Worm (Caenorhabditis elegans): ENCODE results near the gene col-148.
A peak's percentile ranks its signal among the peaks of the same experiment; 100 is the strongest.

ce11 chrV:10273837-10274236 is 32.3 kb downstream of the col-148 start:
- no peak for TF ChIP-seq skn-1 (tag; optimal IDR thresholded peaks at IDR 0.05)
- no peak for TF ChIP-seq pha-4 (GFP tag; IDR thresholded peaks at IDR 0.05)
- no peak for TF ChIP-seq pha-4 (tag; optimal IDR thresholded peaks at IDR 0.05)
- TF ChIP-seq ceh-82 (tag; optimal IDR thresholded peaks at IDR 0.05) = no peak
- TF ChIP-seq R02D3.7 (tag; optimal IDR thresholded peaks at IDR 0.05) = no peak
- no peak for TF ChIP-seq pqm-1 (tag; optimal IDR thresholded peaks at IDR 0.05)
- TF ChIP-seq ceh-28 (tag; optimal IDR thresholded peaks at IDR 0.05) = peak; percentile 62
- no peak for TF ChIP-seq dmd-8 (GFP tag; IDR thresholded peaks at IDR 0.05)
- no peak for TF ChIP-seq jun-1 (tag; optimal IDR thresholded peaks at IDR 0.05)

Measured in whole organism, L4 larva.